Worm (Caenorhabditis elegans) whole organism, young adult: ENCODE measurements around the gene zfp-1.
A peak's percentile ranks its signal among the peaks of the same experiment; 100 is the strongest.

Experiments used
- B0336.3 ChIP-seq: fragments of 200-800 bp; sonication (Bioruptor generic); IDR thresholded peaks from 2 replicates; pipeline ENCODE4 v1.3.6; 2022; ENCODE audit warnings: missing genetic modification characterization, missing compliant biosample characterization
- C06A6.2 ChIP-seq: fragments of 200-800 bp; sonication (Bioruptor generic); conservative IDR thresholded peaks from 2 replicates; pipeline ENCODE4 v1.3.6; 2022; ENCODE audit warnings: missing genetic modification characterization, missing compliant biosample characterization
- F33H1.4 ChIP-seq: fragments of 200-800 bp; sonication (Bioruptor generic); IDR thresholded peaks from 2 replicates; pipeline ENCODE4 v1.3.6; 2022; ENCODE audit warnings: missing genetic modification reagents, missing genetic modification characterization, missing compliant biosample characterization
- K11D2.4 ChIP-seq: fragments of 200-800 bp; sonication (Bioruptor generic); IDR thresholded peaks from 2 replicates; pipeline ENCODE4 v1.3.6; 2022; ENCODE audit warnings: missing genetic modification reagents, missing genetic modification characterization, missing compliant biosample characterization
- K12H6.12 ChIP-seq: fragments of 200-800 bp; sonication (Bioruptor generic); optimal IDR thresholded peaks from 2 replicates; lab custom pipeline; 2018; ENCODE audit warnings: mild to moderate bottlenecking, missing genetic modification characterization, missing compliant biosample characterization
- Y56A3A.18 ChIP-seq: fragments of 200-800 bp; sonication (Bioruptor generic); IDR thresholded peaks from 2 replicates; pipeline ENCODE4 v1.3.6; 2022; ENCODE audit warnings: missing genetic modification reagents, missing genetic modification characterization, missing compliant biosample characterization
- akir-1 ChIP-seq: fragments of 200-800 bp; sonication (Bioruptor generic); optimal IDR thresholded peaks from 2 replicates; lab custom pipeline; 2018; ENCODE audit warnings: mild to moderate bottlenecking, missing genetic modification characterization, moderate library complexity, missing compliant biosample characterization
- attf-3 ChIP-seq: fragments of 200-800 bp; sonication (Bioruptor generic); conservative IDR thresholded peaks from 2 replicates; pipeline ENCODE4 v1.3.6; 2022; ENCODE audit warnings: missing genetic modification reagents, missing genetic modification characterization, missing compliant biosample characterization
- attf-5 ChIP-seq: fragments of 200-800 bp; sonication (Bioruptor generic); optimal IDR thresholded peaks from 2 replicates; lab custom pipeline; 2018; ENCODE audit warnings: mild to moderate bottlenecking, missing genetic modification characterization, missing compliant biosample characterization
- bed-2 ChIP-seq: fragments of 200-800 bp; sonication (Bioruptor generic); IDR thresholded peaks from 2 replicates; pipeline ENCODE4 v1.3.6; 2022; ENCODE audit warnings: missing genetic modification reagents, missing genetic modification characterization, missing compliant biosample characterization
- chd-7 ChIP-seq: sonication (generic microtip); optimal IDR thresholded peaks from 2 replicates; lab custom pipeline; 2016; ENCODE audit warnings: mild to moderate bottlenecking, missing genetic modification characterization, moderate library complexity, missing compliant biosample characterization
- die-1 ChIP-seq: sonication (generic microtip); optimal IDR thresholded peaks from 2 replicates; lab custom pipeline; 2016; ENCODE audit warnings: missing genotype, mild to moderate bottlenecking, missing genetic modification characterization, missing compliant biosample characterization
- dox-1 ChIP-seq: fragments of 200-800 bp; sonication (Bioruptor generic); IDR thresholded peaks from 2 replicates; pipeline ENCODE4 v1.3.6; 2022; ENCODE audit warnings: missing genetic modification reagents, missing genetic modification characterization, missing compliant biosample characterization
- egrh-3 ChIP-seq: fragments of 200-800 bp; sonication (Bioruptor generic); IDR thresholded peaks from 2 replicates; pipeline ENCODE4 v1.3.6; 2022; ENCODE audit warnings: missing genetic modification reagents, missing genetic modification characterization, missing compliant biosample characterization
- ekl-4 ChIP-seq: fragments of 200-800 bp; sonication (Bioruptor generic); IDR thresholded peaks from 2 replicates; pipeline ENCODE4 v1.3.6; 2022; ENCODE audit warnings: missing genetic modification reagents, missing genetic modification characterization, missing compliant biosample characterization
- ets-4 ChIP-seq: fragments of 200-800 bp; sonication (Bioruptor generic); optimal IDR thresholded peaks from 2 replicates; lab custom pipeline; 2018; ENCODE audit warnings: mild to moderate bottlenecking, missing genetic modification characterization, missing compliant biosample characterization
- gei-17 ChIP-seq: fragments of 200-800 bp; sonication (Bioruptor generic); optimal IDR thresholded peaks from 2 replicates; lab custom pipeline; 2018; ENCODE audit warnings: mild to moderate bottlenecking, missing genetic modification characterization, missing compliant biosample characterization
- hmg-1.2 ChIP-seq: fragments of 200-800 bp; sonication (Bioruptor generic); IDR thresholded peaks from 2 replicates; pipeline ENCODE4 v1.3.6; 2022; ENCODE audit warnings: missing genetic modification reagents, missing genetic modification characterization, missing compliant biosample characterization
- hmg-20 ChIP-seq: fragments of 200-800 bp; sonication (Bioruptor generic); IDR thresholded peaks from 2 replicates; pipeline ENCODE4 v1.3.6; 2022; ENCODE audit warnings: missing genetic modification reagents, missing genetic modification characterization, missing compliant biosample characterization
- lag-1 ChIP-seq: fragments of 200-800 bp; sonication (Bioruptor generic); IDR thresholded peaks from 2 replicates; pipeline ENCODE4 v1.3.6; 2022; ENCODE audit warnings: missing genetic modification reagents, missing genetic modification characterization, missing compliant biosample characterization
- let-526 ChIP-seq: fragments of 200-800 bp; sonication (Bioruptor generic); IDR thresholded peaks from 2 replicates; pipeline ENCODE4 v1.3.6; 2022; ENCODE audit warnings: missing genetic modification reagents, missing genetic modification characterization, missing compliant biosample characterization
- let-607 ChIP-seq, 2 experiments: fragments of 200-800 bp in 1 of 2; sonication (Bioruptor generic) in 1 of 2; sonication (generic microtip) in 1 of 2; optimal IDR thresholded peaks; 2 replicates each; lab custom pipeline; 2016 to 2018; ENCODE audit warnings: mild to moderate bottlenecking in 2 of 2, missing compliant biosample characterization in 2 of 2, missing genetic modification characterization in 2 of 2, moderate library complexity in 2 of 2, missing genotype in 1 of 2
- lin-35 ChIP-seq, 3 experiments: fragments of 150-350 bp in 2 of 3; sonication (generic microtip) in 1 of 3; optimal IDR thresholded peaks; 2 replicates each; lab custom pipeline; 2014 to 2018; ENCODE audit warnings: missing biosample characterization in 3 of 3, missing genetic modification characterization in 3 of 3, missing genetic modification reagents in 3 of 3
- lin-54 ChIP-seq: fragments of 200-800 bp; sonication (Bioruptor generic); optimal IDR thresholded peaks from 2 replicates; lab custom pipeline; 2018; ENCODE audit warnings: mild to moderate bottlenecking, missing genetic modification characterization, missing compliant biosample characterization
- lir-1 ChIP-seq: fragments of 200-800 bp; sonication (Bioruptor generic); conservative IDR thresholded peaks from 2 replicates; pipeline ENCODE4 v1.3.6; 2022; ENCODE audit warnings: missing genetic modification reagents, missing genetic modification characterization, missing compliant biosample characterization
- madf-10 ChIP-seq: sonication (generic microtip); optimal IDR thresholded peaks from 2 replicates; lab custom pipeline; 2016; ENCODE audit warnings: mild to moderate bottlenecking, missing genetic modification characterization, missing compliant biosample characterization
- mcd-1 ChIP-seq: fragments of 200-800 bp; sonication (Bioruptor generic); IDR thresholded peaks from 2 replicates; pipeline ENCODE4 v1.3.6; 2022; ENCODE audit warnings: missing genetic modification reagents, missing genetic modification characterization, missing compliant biosample characterization
- nfya-2 ChIP-seq: fragments of 200-800 bp; sonication (Bioruptor generic); IDR thresholded peaks from 2 replicates; pipeline ENCODE4 v1.3.6; 2022; ENCODE audit warnings: missing genetic modification reagents, missing genetic modification characterization, missing compliant biosample characterization
- nfyb-1 ChIP-seq: fragments of 200-800 bp; sonication (Bioruptor generic); IDR thresholded peaks from 2 replicates; pipeline ENCODE4 v1.3.6; 2022; ENCODE audit warnings: missing genetic modification reagents, missing genetic modification characterization, missing compliant biosample characterization
- nhr-80 ChIP-seq: sonication (generic microtip); optimal IDR thresholded peaks from 2 replicates; lab custom pipeline; 2016; ENCODE audit warnings: missing genetic modification characterization, missing compliant biosample characterization
- pbrm-1 ChIP-seq: fragments of 200-800 bp; sonication (Bioruptor generic); IDR thresholded peaks from 2 replicates; pipeline ENCODE4 v1.3.6; 2022; ENCODE audit warnings: missing genetic modification reagents, missing genetic modification characterization, missing compliant biosample characterization
- sdz-38 ChIP-seq: sonication (generic microtip); optimal IDR thresholded peaks from 2 replicates; lab custom pipeline; 2016; ENCODE audit warnings: missing genotype, missing genetic modification characterization, missing compliant biosample characterization
- sea-2 ChIP-seq: fragments of 200-800 bp; sonication (Bioruptor generic); IDR thresholded peaks from 2 replicates; pipeline ENCODE4 v1.3.6; 2022; ENCODE audit warnings: missing genetic modification characterization, missing compliant biosample characterization
- snpc-1.1 ChIP-seq: sonication (generic microtip); optimal IDR thresholded peaks from 2 replicates; lab custom pipeline; 2017; ENCODE audit warnings: missing genetic modification characterization, mild to moderate bottlenecking, missing compliant biosample characterization, antibody characterized with exemption, moderate library complexity, missing genotype, missing genetic modification reagents; ENCODE audit not compliant: insufficient read depth
- snpc-1.3 ChIP-seq: sonication (generic microtip); optimal IDR thresholded peaks from 2 replicates; lab custom pipeline; 2017; ENCODE audit warnings: missing genetic modification characterization, mild to moderate bottlenecking, missing compliant biosample characterization, antibody characterized with exemption, moderate library complexity, missing genotype, missing genetic modification reagents; ENCODE audit not compliant: insufficient read depth
- snpc-4 ChIP-seq, 5 experiments: fragments of 150-350 bp in 1 of 5; sonication (generic microtip) in 4 of 5; optimal IDR thresholded peaks; 2 replicates each; lab custom pipeline; 2014 to 2018; ENCODE audit warnings: missing genetic modification characterization in 5 of 5, missing biosample characterization in 3 of 5, antibody characterized with exemption in 2 of 5, mild to moderate bottlenecking in 2 of 5, missing compliant biosample characterization in 2 of 5, missing genotype in 2 of 5, moderate library complexity in 2 of 5, missing genetic modification reagents in 1 of 5
- somi-1 ChIP-seq: fragments of 200-800 bp; sonication (Bioruptor generic); optimal IDR thresholded peaks from 2 replicates; lab custom pipeline; 2018; ENCODE audit warnings: mild to moderate bottlenecking, missing genetic modification characterization, missing compliant biosample characterization
- tbx-9 ChIP-seq: sonication (generic microtip); optimal IDR thresholded peaks from 2 replicates; lab custom pipeline; 2016; ENCODE audit warnings: borderline replicate concordance, missing genetic modification characterization, inconsistent platforms, missing compliant biosample characterization
- tlf-1 ChIP-seq: fragments of 200-800 bp; sonication (Bioruptor generic); optimal IDR thresholded peaks from 2 replicates; lab custom pipeline; 2018; ENCODE audit warnings: mild to moderate bottlenecking, missing genetic modification characterization, missing compliant biosample characterization
- unc-130 ChIP-seq: sonication (generic microtip); optimal IDR thresholded peaks from 2 replicates; lab custom pipeline; 2016; ENCODE audit warnings: missing genetic modification reagents, missing genetic modification characterization, missing compliant biosample characterization
- ztf-18 ChIP-seq: sonication (generic microtip); optimal IDR thresholded peaks from 2 replicates; lab custom pipeline; 2016; ENCODE audit warnings: missing genotype, mild to moderate bottlenecking, missing genetic modification characterization, missing compliant biosample characterization
- ztf-26 ChIP-seq: sonication (generic microtip); optimal IDR thresholded peaks from 2 replicates; lab custom pipeline; 2017; ENCODE audit warnings: missing genetic modification characterization, missing compliant biosample characterization
- ztf-6 ChIP-seq: fragments of 200-800 bp; sonication (Bioruptor generic); IDR thresholded peaks from 2 replicates; pipeline ENCODE4 v1.3.6; 2022; ENCODE audit warnings: missing genetic modification reagents, missing genetic modification characterization, missing compliant biosample characterization

The zfp-1 gene

DNA sequence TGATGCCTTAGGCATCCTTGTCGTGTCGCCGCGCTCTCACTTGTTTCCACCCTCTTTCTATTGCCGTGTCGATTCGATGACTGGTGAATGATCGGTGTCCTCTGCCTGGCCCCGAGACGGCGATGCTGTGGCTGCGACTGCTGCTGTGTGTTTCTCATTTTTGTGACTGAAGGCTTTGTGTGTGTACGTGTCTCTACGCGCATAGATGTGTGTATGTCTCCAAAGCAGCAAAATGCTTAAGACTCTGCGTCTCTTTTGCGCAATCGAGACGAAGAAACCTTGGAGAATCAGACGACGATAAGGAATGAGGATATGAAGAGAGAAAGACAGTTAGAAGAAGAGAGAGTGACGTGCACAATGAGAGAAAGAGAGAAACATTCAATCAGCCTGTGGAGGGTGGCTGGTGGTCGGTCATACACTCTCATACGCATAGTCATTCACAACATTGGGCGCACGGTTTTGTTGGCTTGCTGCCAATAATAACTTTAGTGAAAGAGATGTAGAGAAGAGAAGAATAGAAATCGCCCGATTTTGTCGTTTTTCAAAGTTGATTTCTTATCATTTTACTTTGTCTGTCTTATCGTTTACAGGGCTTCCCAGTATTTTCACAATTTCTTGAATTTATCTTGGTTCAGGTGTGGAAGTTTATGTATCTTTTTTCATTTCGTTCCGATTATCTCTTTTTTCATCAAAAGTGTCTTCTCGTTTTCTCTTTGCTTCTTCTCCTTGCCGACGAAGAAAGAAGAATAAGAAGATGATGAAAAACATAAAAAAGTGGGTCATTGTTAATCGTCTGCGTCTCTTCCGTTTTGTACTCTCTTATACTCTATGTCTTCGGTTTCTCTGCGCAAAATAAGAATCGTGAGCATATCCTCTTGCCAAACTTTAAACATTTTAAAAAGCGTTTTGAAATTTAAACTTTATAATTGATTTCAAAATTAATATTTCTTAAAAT lies 10.8 kb downstream of the zfp-1 start (continued):
- TF ChIP-seq tlf-1: peak; percentile 80
- peak; percentile 35; the same call in 1 of the 2 replicates for TF ChIP-seq ekl-4 (GFP tag; lab: Robert Waterston, UW)
- TF ChIP-seq attf-3: peak; percentile 17; the same call in 1 of the 2 replicates
- TF ChIP-seq bed-2 (GFP tag; lab: Robert Waterston, UW): 0 out of 2 replicates have a peak, but pooled peaks have one; percentile 23
- TF ChIP-seq K11D2.4 (GFP tag; lab: Robert Waterston, UW): peak; percentile 74; the same call in 1 of the 2 replicates
- TF ChIP-seq unc-130 (GFP tag; lab: Kevin White, UChicago): no peak
- TF ChIP-seq snpc-1.3 (tag; lab: Kevin White, UChicago): peak; percentile 48
- TF ChIP-seq nhr-80 (tag; lab: Kevin White, UChicago): peak; percentile 99
- TF ChIP-seq madf-10 (tag; lab: Kevin White, UChicago): peak; percentile 88
- TF ChIP-seq sea-2 (GFP tag; lab: Robert Waterston, UW): no peak
- TF ChIP-seq nfyb-1: peak; percentile 88
- no peak for TF ChIP-seq tbx-9 (tag; lab: Kevin White, UChicago)
- TF ChIP-seq Y56A3A.18: 0 out of 2 replicates have a peak, but pooled peaks have one; percentile 21
- TF ChIP-seq sdz-38 (tag; lab: Kevin White, UChicago): no peak
- peak; percentile 68 for TF ChIP-seq C06A6.2 (GFP tag; lab: Robert Waterston, UW)
- TF ChIP-seq egrh-3 (GFP tag; lab: Robert Waterston, UW): peak; percentile 53; the same call in 1 of the 2 replicates
- TF ChIP-seq lir-1 (GFP tag; lab: Robert Waterston, UW): peak; percentile 49; the same call in 1 of the 2 replicates
- TF ChIP-seq attf-5 (GFP tag; lab: Kevin White, UChicago): peak; percentile 97
- TF ChIP-seq let-607 (tag; optimal IDR thresholded peaks at IDR 0.05; lab: Kevin White, UChicago): peak; percentile 87 to 92
- peak in 1 of 3 experiments; percentile 61 for TF ChIP-seq lin-35 (GFP tag; optimal IDR thresholded peaks at IDR 0.05; lab: Kevin White, UChicago)
- TF ChIP-seq lin-54: peak; percentile 67
- TF ChIP-seq mcd-1 (GFP tag; lab: Robert Waterston, UW): peak; percentile 69
- TF ChIP-seq let-526 (GFP tag; lab: Robert Waterston, UW): no peak; the same call in none of the 2 replicates
- 0 out of 2 replicates have a peak, but pooled peaks have one; percentile 56 for TF ChIP-seq lag-1 (GFP tag; lab: Robert Waterston, UW)
- peak; percentile 94 for TF ChIP-seq B0336.3 (GFP tag; lab: Robert Waterston, UW)
- TF ChIP-seq somi-1 (GFP tag; lab: Kevin White, UChicago): peak; percentile 94
- no peak for TF ChIP-seq snpc-4 (GFP tag; optimal IDR thresholded peaks at IDR 0.05; lab: Kevin White, UChicago)
- TF ChIP-seq snpc-4 (tag; optimal IDR thresholded peaks at IDR 0.05; lab: Kevin White, UChicago): peak; percentile 49 to 76 (median 74)
- TF ChIP-seq hmg-20 (GFP tag; lab: Robert Waterston, UW): no peak
- TF ChIP-seq F33H1.4 (GFP tag; lab: Robert Waterston, UW): peak; percentile 35; the same call in 1 of the 2 replicates
- TF ChIP-seq gei-17: peak; percentile 73
- TF ChIP-seq ztf-18 (tag; lab: Kevin White, UChicago): peak; percentile 77
- peak; percentile 94 for TF ChIP-seq chd-7 (tag; lab: Kevin White, UChicago)
- TF ChIP-seq akir-1 (GFP tag; lab: Kevin White, UChicago): peak; percentile 70
- TF ChIP-seq nfya-2 (GFP tag; lab: Robert Waterston, UW): no peak
- TF ChIP-seq ztf-6 (GFP tag; lab: Robert Waterston, UW): no peak
- TF ChIP-seq pbrm-1 (GFP tag; lab: Robert Waterston, UW): peak; percentile 79
- peak; percentile 4 for TF ChIP-seq die-1 (tag; lab: Kevin White, UChicago)
- peak; percentile 78 for TF ChIP-seq ets-4
- TF ChIP-seq K12H6.12 (tag; lab: Kevin White, UChicago): peak; percentile 98
- TF ChIP-seq dox-1 (GFP tag; lab: Robert Waterston, UW): peak; percentile 88
- TF ChIP-seq snpc-1.1 (tag; lab: Kevin White, UChicago): peak; percentile 57
- TF ChIP-seq ztf-26 (tag; lab: Kevin White, UChicago): peak; percentile 84
- TF ChIP-seq hmg-1.2 (GFP tag; lab: Robert Waterston, UW): peak; percentile 91
- TF ChIP-seq, all 124 proteins: peak for 56
